Worm (Caenorhabditis elegans) whole organism, L3 larva: ENCODE results near the gene glr-4.

Source experiments
- R02D3.7 ChIP-seq: fragments of 150-350 bp; optimal IDR thresholded peaks from 2 replicates; lab custom pipeline; 2014; ENCODE audit warnings: missing biosample characterization, missing genetic modification characterization
- ZK546.5 ChIP-seq: sonication (generic microtip); optimal IDR thresholded peaks from 2 replicates; lab custom pipeline; 2017; ENCODE audit warnings: missing biosample characterization, missing genetic modification characterization
- ama-1 ChIP-seq: fragments of 150-350 bp; optimal IDR thresholded peaks from 2 replicates; lab custom pipeline; 2018
- ceh-16 ChIP-seq: sonication (generic microtip); optimal IDR thresholded peaks from 2 replicates; lab custom pipeline; 2017; ENCODE audit warnings: missing biosample characterization, missing genetic modification characterization
- ceh-82 ChIP-seq: fragments of 150-350 bp; optimal IDR thresholded peaks from 2 replicates; lab custom pipeline; 2014; ENCODE audit warnings: missing biosample characterization, missing genetic modification characterization
- ceh-9 ChIP-seq: sonication (generic microtip); optimal IDR thresholded peaks from 2 replicates; lab custom pipeline; 2018; ENCODE audit warnings: missing biosample characterization, missing genetic modification characterization
- egl-27 ChIP-seq: sonication (generic microtip); optimal IDR thresholded peaks from 4 replicates; lab custom pipeline; 2017; ENCODE audit warnings: missing biosample characterization, missing genetic modification reagents, missing genetic modification characterization
- egl-5 ChIP-seq: fragments of 150-350 bp; optimal IDR thresholded peaks from 2 replicates; lab custom pipeline; 2017; ENCODE audit warnings: missing biosample characterization, missing genetic modification reagents, missing genetic modification characterization, inconsistent platforms
- elt-1 ChIP-seq: fragments of 150-350 bp; optimal IDR thresholded peaks from 2 replicates; lab custom pipeline; 2014; ENCODE audit warnings: missing biosample characterization, missing genetic modification characterization
- elt-2 ChIP-seq: sonication (generic microtip); optimal IDR thresholded peaks from 2 replicates; lab custom pipeline; 2016; ENCODE audit warnings: missing genetic modification reagents, mild to moderate bottlenecking, missing genetic modification characterization, missing compliant biosample characterization
- elt-3 ChIP-seq, 3 experiments: fragments of 150-350 bp in 1 of 3; sonication (generic microtip) in 2 of 3; optimal IDR thresholded peaks; 2 replicates in 2 of 3; 4 replicates in 1 of 3; lab custom pipeline; 2014 to 2017; ENCODE audit warnings: missing biosample characterization in 3 of 3, missing genetic modification characterization in 3 of 3
- eor-1 ChIP-seq, 2 experiments: fragments of 150-350 bp; optimal IDR thresholded peaks; 2 replicates each; lab custom pipeline; 2014 to 2018; ENCODE audit warnings: missing biosample characterization in 2 of 2, missing genetic modification characterization in 2 of 2
- fkh-2 ChIP-seq: fragments of 150-350 bp; optimal IDR thresholded peaks from 2 replicates; lab custom pipeline; 2014; ENCODE audit warnings: missing biosample characterization, missing genetic modification reagents, missing genetic modification characterization
- fos-1 ChIP-seq: fragments of 150-350 bp; optimal IDR thresholded peaks from 2 replicates; lab custom pipeline; 2014; ENCODE audit warnings: missing biosample characterization, missing genetic modification characterization
- jun-1 ChIP-seq: fragments of 150-350 bp; optimal IDR thresholded peaks from 2 replicates; lab custom pipeline; 2014; ENCODE audit warnings: missing biosample characterization, missing genetic modification reagents, missing genetic modification characterization
- lin-15B ChIP-seq: fragments of 150-350 bp; optimal IDR thresholded peaks from 2 replicates; lab custom pipeline; 2014; ENCODE audit warnings: missing biosample characterization, missing genetic modification characterization
- mml-1 ChIP-seq: fragments of 150-350 bp; sonication (generic microtip); optimal IDR thresholded peaks from 3 replicates; lab custom pipeline; 2014; ENCODE audit warnings: missing biosample characterization, missing genetic modification characterization
- nfya-1 ChIP-seq: sonication (generic microtip); optimal IDR thresholded peaks from 2 replicates; lab custom pipeline; 2017; ENCODE audit warnings: missing genetic modification characterization, mild to moderate bottlenecking, missing compliant biosample characterization, antibody characterized with exemption, moderate library complexity; ENCODE audit not compliant: insufficient read depth
- nhr-11 ChIP-seq: fragments of 150-350 bp; optimal IDR thresholded peaks from 2 replicates; lab custom pipeline; 2014; ENCODE audit warnings: missing biosample characterization, missing genetic modification characterization
- nhr-12 ChIP-seq: fragments of 150-350 bp; optimal IDR thresholded peaks from 2 replicates; lab custom pipeline; 2014; ENCODE audit warnings: missing biosample characterization, missing genetic modification characterization
- nhr-23 ChIP-seq: fragments of 150-350 bp; optimal IDR thresholded peaks from 2 replicates; lab custom pipeline; 2014; ENCODE audit warnings: missing biosample characterization, missing genetic modification reagents, missing genetic modification characterization
- nhr-237 ChIP-seq: fragments of 150-350 bp; optimal IDR thresholded peaks from 2 replicates; lab custom pipeline; 2014; ENCODE audit warnings: missing biosample characterization, missing genetic modification characterization
- nhr-25 ChIP-seq: sonication (generic microtip); optimal IDR thresholded peaks from 2 replicates; lab custom pipeline; 2017; ENCODE audit warnings: missing biosample characterization, missing genetic modification characterization
- nhr-43 ChIP-seq: sonication (generic microtip); optimal IDR thresholded peaks from 2 replicates; lab custom pipeline; 2016; ENCODE audit warnings: mild to moderate bottlenecking, missing genetic modification characterization, missing compliant biosample characterization; ENCODE audit not compliant: poor library complexity, severe bottlenecking
- pqm-1 ChIP-seq: fragments of 150-350 bp; optimal IDR thresholded peaks from 2 replicates; lab custom pipeline; 2017; ENCODE audit warnings: missing biosample characterization, missing genetic modification characterization, inconsistent platforms
- skn-1 ChIP-seq: fragments of 150-350 bp; optimal IDR thresholded peaks from 2 replicates; lab custom pipeline; 2014; ENCODE audit warnings: missing biosample characterization, missing genetic modification characterization
- tbx-2 ChIP-seq: sonication (generic microtip); optimal IDR thresholded peaks from 2 replicates; lab custom pipeline; 2016; ENCODE audit warnings: mild to moderate bottlenecking, missing genetic modification characterization, missing compliant biosample characterization
- unc-39 ChIP-seq: sonication (generic microtip); optimal IDR thresholded peaks from 4 replicates; lab custom pipeline; 2017; ENCODE audit warnings: missing biosample characterization, missing genetic modification characterization
- unc-62 ChIP-seq: fragments of 150-350 bp; sonication (generic microtip); optimal IDR thresholded peaks from 4 replicates; lab custom pipeline; 2014; ENCODE audit warnings: missing biosample characterization, missing genetic modification reagents, missing genetic modification characterization
- zag-1 ChIP-seq: fragments of 150-350 bp; optimal IDR thresholded peaks from 2 replicates; lab custom pipeline; 2014; ENCODE audit warnings: missing biosample characterization, missing genetic modification characterization
- ztf-11 ChIP-seq: fragments of 150-350 bp; optimal IDR thresholded peaks from 2 replicates; lab custom pipeline; 2014; ENCODE audit warnings: missing biosample characterization, missing genetic modification characterization
- ztf-4 ChIP-seq: fragments of 150-350 bp; optimal IDR thresholded peaks from 2 replicates; lab custom pipeline; 2014; ENCODE audit warnings: missing biosample characterization, missing genetic modification characterization

The glr-4 gene

DNA sequence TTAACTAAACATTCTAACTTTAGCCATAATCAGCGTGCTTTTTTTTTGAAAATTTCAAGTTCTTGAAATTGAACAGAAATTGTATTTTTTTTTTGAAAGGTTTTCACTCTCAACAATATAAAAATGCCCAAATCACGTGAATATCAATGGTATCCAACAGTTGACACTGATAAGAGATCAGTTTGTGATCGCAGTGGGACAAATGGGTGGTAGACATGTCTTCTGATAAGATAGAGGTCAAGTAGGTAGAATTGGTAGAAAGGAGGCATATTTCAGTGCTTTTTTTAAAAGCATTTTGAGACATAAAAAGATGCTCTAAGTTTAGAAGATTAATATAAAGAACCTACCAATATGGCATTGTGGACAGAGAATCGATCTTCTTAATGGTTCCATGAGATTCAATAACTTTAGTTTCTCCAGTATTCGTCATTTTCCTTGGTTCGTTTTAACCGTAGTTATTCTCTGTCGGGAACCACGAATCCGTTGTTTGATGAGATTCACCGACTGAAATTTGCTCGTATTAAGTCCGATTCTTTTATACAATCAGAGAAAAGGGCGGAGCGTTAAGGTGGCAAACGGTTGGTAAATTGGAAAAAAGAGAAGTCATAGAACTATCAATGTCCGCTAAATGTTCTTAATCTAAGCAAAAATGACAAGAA, 16.7 kb downstream of the glr-4 start, which contains the start of gene mthf-1 (continued):
- no peak for TF ChIP-seq eor-1 (tag; optimal IDR thresholded peaks at IDR 0.05; lab: Kevin White, UChicago)

DNA sequence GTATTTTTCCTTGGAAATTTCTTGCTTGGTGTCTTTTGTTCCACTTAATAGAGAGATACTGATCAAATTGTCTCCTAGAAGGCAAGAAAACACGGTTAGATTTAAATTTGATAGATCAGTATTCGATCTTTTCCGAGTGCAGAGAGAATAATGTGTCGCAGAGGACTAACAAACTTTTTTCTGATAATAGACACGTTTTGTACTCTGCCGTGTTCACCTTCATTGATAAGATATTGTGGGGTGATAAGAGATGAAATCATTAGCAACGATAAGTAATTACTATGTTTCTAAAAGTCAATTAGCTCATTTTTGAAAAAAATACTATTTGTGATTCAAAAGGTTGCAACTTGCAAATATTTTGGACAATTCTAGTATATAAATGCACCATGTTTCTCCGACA, 17.4 kb downstream of the glr-4 start:
- TF ChIP-seq ZK546.5 (tag; lab: Kevin White, UChicago): no peak
- TF ChIP-seq fos-1: no peak
- TF ChIP-seq pqm-1: peak; percentile 89
- TF ChIP-seq nhr-25 (tag; lab: Kevin White, UChicago): peak; percentile 25
- TF ChIP-seq ceh-82 (tag; lab: Kevin White, UChicago): no peak
- no peak for TF ChIP-seq nhr-237 (tag; lab: Kevin White, UChicago)
- TF ChIP-seq ztf-11 (tag; lab: Kevin White, UChicago): no peak
- no peak for TF ChIP-seq nhr-11 (tag; lab: Kevin White, UChicago)
- peak; percentile 41 for TF ChIP-seq elt-1 (tag; lab: Kevin White, UChicago)
- TF ChIP-seq egl-27 (tag; lab: Kevin White, UChicago): no peak
- peak; percentile 45 for TF ChIP-seq nhr-43 (tag; lab: Kevin White, UChicago)
- TF ChIP-seq unc-62 (GFP tag; lab: Kevin White, UChicago): no peak
- TF ChIP-seq skn-1 (tag; lab: Kevin White, UChicago): no peak
- no peak for TF ChIP-seq ztf-4 (tag; lab: Kevin White, UChicago)
- TF ChIP-seq ama-1 (lab: Kevin White, UChicago): no peak
- peak; percentile 89 for TF ChIP-seq elt-2 (tag; lab: Kevin White, UChicago)
- TF ChIP-seq fkh-2: no peak
- TF ChIP-seq nhr-12 (tag; lab: Kevin White, UChicago): no peak
- TF ChIP-seq nfya-1 (tag; lab: Kevin White, UChicago): no peak
- peak; percentile 22 for TF ChIP-seq jun-1 (tag; lab: Kevin White, UChicago)
- TF ChIP-seq tbx-2 (tag; lab: Kevin White, UChicago): no peak
- no peak for TF ChIP-seq lin-15B (tag; lab: Kevin White, UChicago)
- no peak for TF ChIP-seq egl-5 (tag; lab: Kevin White, UChicago)
- no peak for TF ChIP-seq ceh-16
- TF ChIP-seq R02D3.7 (tag; lab: Kevin White, UChicago): no peak
- TF ChIP-seq eor-1 (tag; optimal IDR thresholded peaks at IDR 0.05; lab: Kevin White, UChicago): no peak
- TF ChIP-seq ceh-9 (tag; lab: Kevin White, UChicago): no peak
- TF ChIP-seq elt-3 (tag; optimal IDR thresholded peaks at IDR 0.05; lab: Kevin White, UChicago): peak in 2 of 3 experiments; percentile 89 to 90
- peak; percentile 53 for TF ChIP-seq nhr-23 (tag; lab: Kevin White, UChicago)
- no peak for TF ChIP-seq zag-1
- TF ChIP-seq mml-1 (tag; lab: Kevin White, UChicago): no peak

DNA sequence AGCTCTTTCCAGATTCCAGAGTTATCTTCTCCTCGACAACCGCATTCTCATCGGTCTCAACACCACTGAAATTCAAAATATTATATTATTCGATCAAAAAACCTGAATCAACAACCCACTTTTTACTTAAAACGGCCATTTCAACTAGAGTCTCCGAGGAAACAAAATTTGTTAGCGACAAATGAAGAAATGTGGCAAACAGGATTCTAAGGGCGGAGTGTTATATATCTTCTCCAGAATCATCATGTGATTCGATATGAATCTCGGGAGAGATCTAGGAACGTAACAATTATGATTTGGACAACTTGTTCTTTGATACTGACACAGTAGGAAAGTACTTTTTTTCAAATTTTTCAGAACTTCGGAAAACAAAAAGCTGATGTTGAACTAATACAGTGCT, 17.9 kb downstream of the glr-4 start:
- TF ChIP-seq ama-1 (lab: Kevin White, UChicago) (no peak), ztf-4 (tag; lab: Kevin White, UChicago) (no peak), nhr-25 (tag; lab: Kevin White, UChicago) (no peak), zag-1 (no peak), jun-1 (tag; lab: Kevin White, UChicago) (no peak), fos-1 (no peak), nhr-43 (tag; lab: Kevin White, UChicago) (peak; percentile 63), ceh-82 (tag; lab: Kevin White, UChicago) (no peak), unc-62 (GFP tag; lab: Kevin White, UChicago) (no peak), fkh-2 (no peak), nhr-23 (tag; lab: Kevin White, UChicago) (peak; percentile 12), elt-2 (tag; lab: Kevin White, UChicago) (no peak)
- TF ChIP-seq, all 47 proteins: peak for 2

DNA sequence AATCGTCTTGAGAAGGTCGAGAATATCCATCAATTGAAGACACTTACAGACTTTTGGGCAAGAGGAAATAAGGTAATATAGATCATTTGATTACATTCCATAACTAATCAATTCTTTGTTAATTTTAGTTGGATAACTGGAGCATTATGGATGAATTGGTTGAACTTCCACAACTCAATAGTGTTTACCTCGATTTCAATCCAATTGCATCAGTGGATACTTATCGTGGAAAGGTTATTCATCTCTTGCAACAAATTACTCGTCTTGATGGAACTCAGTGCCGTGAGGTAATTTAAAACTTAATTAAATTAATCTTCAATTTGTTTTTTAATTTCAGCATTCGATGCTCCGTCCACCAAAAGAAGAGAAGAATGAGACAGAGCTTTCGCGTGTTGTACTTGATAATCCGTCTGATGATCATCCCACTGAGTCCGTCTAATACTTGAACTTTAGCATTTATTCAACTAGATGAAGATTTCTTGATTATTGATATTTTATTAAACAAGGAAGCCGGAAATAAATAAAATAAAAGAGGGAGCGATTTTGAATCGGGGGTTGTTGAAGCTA, 20.6 kb downstream of the glr-4 start:
- TF ChIP-seq unc-39 (tag; lab: Kevin White, UChicago) (no peak), ama-1 (lab: Kevin White, UChicago) (peak; percentile 52), tbx-2 (tag; lab: Kevin White, UChicago) (peak; percentile 50), nhr-237 (tag; lab: Kevin White, UChicago) (no peak), elt-3 (tag; optimal IDR thresholded peaks at IDR 0.05; lab: Kevin White, UChicago) (peak in 1 of 3 experiments; percentile 15), elt-2 (tag; lab: Kevin White, UChicago) (peak; percentile 15), nhr-43 (tag; lab: Kevin White, UChicago) (peak; percentile 88)
- TF ChIP-seq, all 47 proteins: peak for 5
